Worm (Caenorhabditis elegans) whole organism, late embryonic: ENCODE data around the gene B0361.4.

Source experiments
- ama-1 ChIP-seq: fragments of 150-350 bp; optimal IDR thresholded peaks from 2 replicates; lab custom pipeline; 2014
- ceh-14 ChIP-seq: sonication (generic microtip); optimal IDR thresholded peaks from 2 replicates; lab custom pipeline; 2016; ENCODE audit warnings: missing genotype, missing genetic modification characterization, missing compliant biosample characterization
- che-1 ChIP-seq: sonication (generic microtip); optimal IDR thresholded peaks from 2 replicates; lab custom pipeline; 2016; ENCODE audit warnings: mild to moderate bottlenecking, missing genetic modification characterization, missing compliant biosample characterization
- fkh-6 ChIP-seq: sonication (generic microtip); optimal IDR thresholded peaks from 2 replicates; lab custom pipeline; 2016; ENCODE audit warnings: missing genetic modification characterization, missing compliant biosample characterization
- tbx-2 ChIP-seq: sonication (generic microtip); optimal IDR thresholded peaks from 2 replicates; lab custom pipeline; 2016; ENCODE audit warnings: missing genetic modification characterization, missing compliant biosample characterization
- ttx-3 ChIP-seq: sonication (generic microtip); optimal IDR thresholded peaks from 2 replicates; lab custom pipeline; 2016; ENCODE audit warnings: missing genetic modification reagents, missing genetic modification characterization, missing compliant biosample characterization

ce11 chrIII:7223029-7223428 lies 35.8 kb upstream of the B0361.4 start, which contains the start of gene der-2:
- TF ChIP-seq fkh-6 (tag; lab: Kevin White, UChicago) (no peak), ama-1 (no peak), ttx-3 (no peak), ceh-14 (tag; lab: Kevin White, UChicago) (no peak), tbx-2 (no peak), che-1 (tag; lab: Kevin White, UChicago) (no peak)
